Worm (Caenorhabditis elegans) whole organism, L4 larva: ENCODE results near the gene F45G2.8.
"Not testable (repeated sequence)": the region's sequence is repeated elsewhere in the genome, so short reads cannot be mapped to it uniquely, and the experiment has no call there.

Experiments used
- Y105C5A.15 ChIP-seq: fragments of 200-800 bp; sonication (Bioruptor generic); IDR thresholded peaks from 2 replicates; pipeline ENCODE4 v1.3.6; 2022; ENCODE audit warnings: missing genetic modification characterization, missing compliant biosample characterization
- Y5F2A.4 ChIP-seq: fragments of 200-800 bp; sonication (Bioruptor generic); optimal IDR thresholded peaks from 2 replicates; lab custom pipeline; 2018; ENCODE audit warnings: mild to moderate bottlenecking, missing genetic modification characterization, missing compliant biosample characterization
- ZK546.5 ChIP-seq, 2 experiments: sonication (generic microtip); optimal IDR thresholded peaks; 2 replicates each; lab custom pipeline; 2017; ENCODE audit warnings: missing biosample characterization in 2 of 2, missing genetic modification characterization in 2 of 2
- aha-1 ChIP-seq: fragments of 150-350 bp; peaks from one replicate; lab custom pipeline; 2014; ENCODE audit warnings: missing biosample characterization, missing genetic modification characterization
- ama-1 ChIP-seq: fragments of 150-350 bp; optimal IDR thresholded peaks from 2 replicates; lab custom pipeline; 2014; ENCODE audit warnings: inconsistent platforms, mixed read lengths
- arid-1 ChIP-seq: fragments of 200-800 bp; sonication (Bioruptor generic); conservative IDR thresholded peaks from 2 replicates; pipeline ENCODE4 v1.3.6; 2022; ENCODE audit warnings: missing genetic modification reagents, missing genetic modification characterization, missing compliant biosample characterization
- ceh-28 ChIP-seq: fragments of 150-350 bp; optimal IDR thresholded peaks from 2 replicates; lab custom pipeline; 2014; ENCODE audit warnings: missing biosample characterization, missing genetic modification reagents, missing genetic modification characterization
- ces-1 ChIP-seq: fragments of 150-350 bp; sonication (generic microtip); optimal IDR thresholded peaks from 4 replicates; lab custom pipeline; 2014; ENCODE audit warnings: missing biosample characterization, missing genetic modification reagents, missing genetic modification characterization
- daf-16 ChIP-seq, 3 experiments: sonication (generic microtip); optimal IDR thresholded peaks; 2 replicates each; lab custom pipeline; 2016 to 2017; ENCODE audit warnings: missing genetic modification characterization in 3 of 3, missing genetic modification reagents in 3 of 3, mild to moderate bottlenecking in 2 of 3, missing compliant biosample characterization in 2 of 3, missing biosample characterization in 1 of 3, moderate library complexity in 1 of 3
- daf-8 ChIP-seq: fragments of 200-800 bp; sonication (Bioruptor generic); IDR thresholded peaks from 2 replicates; pipeline ENCODE4 v1.3.6; 2022; ENCODE audit warnings: missing genetic modification characterization, missing compliant biosample characterization
- hmg-1.1 ChIP-seq: fragments of 200-800 bp; sonication (Bioruptor generic); IDR thresholded peaks from 2 replicates; pipeline ENCODE4 v1.3.6; 2022; ENCODE audit warnings: missing genetic modification reagents, missing genetic modification characterization, missing compliant biosample characterization
- jun-1 ChIP-seq: fragments of 150-350 bp; optimal IDR thresholded peaks from 2 replicates; lab custom pipeline; 2014; ENCODE audit warnings: missing biosample characterization, missing genetic modification reagents, missing genetic modification characterization
- lin-39 ChIP-seq: fragments of 150-350 bp; optimal IDR thresholded peaks from 2 replicates; lab custom pipeline; 2014; ENCODE audit warnings: missing biosample characterization, missing genetic modification reagents, missing genetic modification characterization
- lsy-2 ChIP-seq, 2 experiments: fragments of 150-350 bp in 1 of 2; sonication (generic microtip) in 1 of 2; optimal IDR thresholded peaks; 2 replicates each; lab custom pipeline; 2014 to 2017; ENCODE audit warnings: missing biosample characterization in 2 of 2, missing genetic modification characterization in 2 of 2
- madf-5 ChIP-seq, 2 experiments: fragments of 200-800 bp; sonication (Bioruptor generic); IDR thresholded peaks; 2 replicates each; pipeline ENCODE4 v1.3.6; 2022; ENCODE audit warnings: missing compliant biosample characterization in 2 of 2, missing genetic modification characterization in 2 of 2
- madf-9 ChIP-seq: fragments of 200-800 bp; sonication (Bioruptor generic); conservative IDR thresholded peaks from 2 replicates; pipeline ENCODE4 v1.3.6; 2022; ENCODE audit warnings: missing genetic modification reagents, missing genetic modification characterization, missing compliant biosample characterization
- mdt-29 ChIP-seq: fragments of 200-800 bp; sonication (Bioruptor generic); IDR thresholded peaks from 2 replicates; pipeline ENCODE4 v1.3.6; 2022; ENCODE audit warnings: missing genetic modification reagents, missing genetic modification characterization, missing compliant biosample characterization
- mxl-3 ChIP-seq: fragments of 200-800 bp; sonication (Bioruptor generic); optimal IDR thresholded peaks from 2 replicates; lab custom pipeline; 2018; ENCODE audit warnings: mild to moderate bottlenecking, missing genetic modification characterization, missing compliant biosample characterization
- nhr-11 ChIP-seq: fragments of 150-350 bp; optimal IDR thresholded peaks from 2 replicates; lab custom pipeline; 2014; ENCODE audit warnings: missing biosample characterization, missing genetic modification characterization
- nhr-25 ChIP-seq: sonication (generic microtip); optimal IDR thresholded peaks from 2 replicates; lab custom pipeline; 2017; ENCODE audit warnings: missing genetic modification characterization, mild to moderate bottlenecking, missing compliant biosample characterization, antibody characterized with exemption, moderate library complexity, borderline replicate concordance; ENCODE audit not compliant: insufficient read depth
- nhr-41 ChIP-seq: fragments of 200-800 bp; sonication (Bioruptor generic); IDR thresholded peaks from 2 replicates; pipeline ENCODE4 v1.3.6; 2022; ENCODE audit warnings: missing genetic modification reagents, missing genetic modification characterization, missing compliant biosample characterization
- nhr-42 ChIP-seq: fragments of 200-800 bp; sonication (Bioruptor generic); IDR thresholded peaks from 2 replicates; pipeline ENCODE4 v1.3.6; 2022; ENCODE audit warnings: missing genetic modification characterization, missing compliant biosample characterization
- nhr-48 ChIP-seq: sonication (generic microtip); optimal IDR thresholded peaks from 2 replicates; lab custom pipeline; 2016; ENCODE audit warnings: mild to moderate bottlenecking, missing genetic modification characterization, missing compliant biosample characterization
- nhr-76 ChIP-seq: fragments of 150-350 bp; optimal IDR thresholded peaks from 2 replicates; lab custom pipeline; 2014; ENCODE audit warnings: missing biosample characterization, missing genetic modification characterization
- php-3 ChIP-seq: fragments of 200-800 bp; sonication (Bioruptor generic); IDR thresholded peaks from 2 replicates; pipeline ENCODE4 v1.3.6; 2022; ENCODE audit warnings: missing genetic modification reagents, missing genetic modification characterization, missing compliant biosample characterization
- pqm-1 ChIP-seq: sonication (generic microtip); optimal IDR thresholded peaks from 2 replicates; lab custom pipeline; 2017; ENCODE audit warnings: missing biosample characterization, missing genetic modification characterization
- saeg-2 ChIP-seq: fragments of 200-800 bp; sonication (Bioruptor generic); IDR thresholded peaks from 2 replicates; pipeline ENCODE4 v1.3.6; 2022; ENCODE audit warnings: missing genetic modification reagents, missing genetic modification characterization, missing compliant biosample characterization
- skn-1 ChIP-seq: fragments of 150-350 bp; optimal IDR thresholded peaks from 2 replicates; lab custom pipeline; 2014; ENCODE audit warnings: missing biosample characterization, missing genetic modification characterization
- snpc-1.2 ChIP-seq: fragments of 200-800 bp; sonication (Bioruptor generic); IDR thresholded peaks from 2 replicates; pipeline ENCODE4 v1.3.6; 2022; ENCODE audit warnings: missing genetic modification reagents, missing genetic modification characterization, missing compliant biosample characterization
- spr-3 ChIP-seq: fragments of 200-800 bp; sonication (Bioruptor generic); optimal IDR thresholded peaks from 2 replicates; lab custom pipeline; 2018; ENCODE audit warnings: mild to moderate bottlenecking, missing genetic modification characterization, missing compliant biosample characterization
- unc-130 ChIP-seq: sonication (generic microtip); optimal IDR thresholded peaks from 2 replicates; lab custom pipeline; 2016; ENCODE audit warnings: missing genetic modification reagents, missing genetic modification characterization, missing compliant biosample characterization
- unc-62 ChIP-seq, 3 experiments: fragments of 150-350 bp in 1 of 3; sonication (generic microtip); optimal IDR thresholded peaks in 2 of 3; peaks in 1 of 3; 1 replicate in 1 of 3; 2 replicates in 2 of 3; lab custom pipeline; 2014 to 2017; ENCODE audit warnings: missing biosample characterization in 3 of 3, missing genetic modification characterization in 3 of 3, missing genetic modification reagents in 3 of 3, missing genotype in 1 of 3
- zfp-2 ChIP-seq: sonication (generic microtip); optimal IDR thresholded peaks from 2 replicates; lab custom pipeline; 2016; ENCODE audit warnings: mild to moderate bottlenecking, missing genetic modification characterization, missing compliant biosample characterization

Gene F45G2.8

DNA sequence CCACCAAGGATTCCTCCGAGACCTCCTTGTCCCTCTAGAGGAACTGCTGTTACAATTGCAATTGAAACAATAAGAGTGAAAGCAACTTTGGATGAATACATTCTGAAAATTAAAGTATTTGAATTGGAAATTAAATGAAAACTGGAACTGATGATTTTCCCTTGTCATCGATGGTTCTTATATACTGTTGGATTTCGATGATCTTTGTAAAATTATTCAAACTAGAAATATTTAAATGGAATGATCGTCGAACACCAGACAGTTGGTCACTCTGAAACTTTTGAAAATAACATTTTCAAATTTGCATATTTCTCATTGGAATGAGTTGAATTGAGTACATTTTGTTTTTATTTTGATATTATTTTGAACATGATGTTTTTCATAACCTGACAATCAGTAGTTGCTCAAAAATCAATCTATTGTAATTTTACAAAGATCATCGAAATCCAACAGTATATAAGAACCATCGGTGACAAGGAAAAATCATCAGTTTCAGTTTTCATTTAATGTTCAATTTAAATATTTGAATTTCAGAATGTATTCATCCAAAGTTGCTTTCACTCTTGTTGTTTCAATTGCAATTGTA, 33.7 kb downstream of the F45G2.8 start, which contains the start of the genes srlf-9 and srlf-10:
srlf-9 (minus strand) TSS at position 101 of the 586 bp plus-strand sequence.
srlf-10 (plus strand) TSS at position 536 of the 586 bp plus-strand sequence.
- not testable (repeated sequence) for TF ChIP-seq snpc-1.2 (GFP tag; lab: Robert Waterston, UW); daf-16 (GFP tag; optimal IDR thresholded peaks at IDR 0.05; lab: Kevin White, UChicago); daf-16 (tag; optimal IDR thresholded peaks at IDR 0.05; lab: Kevin White, UChicago); Y105C5A.15 (GFP tag; lab: Robert Waterston, UW)

DNA sequence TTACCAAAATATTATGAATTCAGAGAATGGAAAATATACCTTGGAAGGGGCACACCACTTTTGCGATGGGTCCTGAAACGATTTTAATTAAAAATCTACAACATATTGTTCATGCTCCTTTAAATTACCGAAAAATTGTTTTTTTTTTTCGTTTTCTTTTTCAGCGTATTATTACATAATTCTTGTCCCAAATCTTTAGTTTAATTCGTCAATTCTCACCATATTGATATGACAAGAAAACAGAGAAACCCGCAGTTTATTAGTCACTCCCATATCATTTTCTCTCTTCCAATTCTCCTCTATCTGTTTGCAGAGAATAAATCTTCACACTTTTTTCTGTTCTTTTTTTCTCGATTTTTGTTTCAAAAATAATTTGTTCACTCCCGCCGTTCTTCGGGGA, 40.2 kb downstream of the F45G2.8 start, which contains the start of gene F11F1.1:
F11F1.1 (plus strand) TSS at position 301 of the 400 bp plus-strand sequence.
- TF ChIP-seq nhr-42 (GFP tag; lab: Robert Waterston, UW) (no peak), saeg-2 (GFP tag; lab: Robert Waterston, UW) (no peak), nhr-76 (tag; lab: Kevin White, UChicago) (no peak), lin-39 (no peak), unc-62 (GFP tag; optimal IDR thresholded peaks at IDR 0.05 in 1 of 2; lab: Kevin White, UChicago) (no peak), unc-62 (tag; optimal IDR thresholded peaks at IDR 0.05; lab: Kevin White, UChicago) (no peak), nhr-41 (GFP tag; lab: Robert Waterston, UW) (no peak), lsy-2 (tag; optimal IDR thresholded peaks at IDR 0.05; lab: Kevin White, UChicago) (no peak), daf-8 (GFP tag; lab: Robert Waterston, UW) (no peak), skn-1 (tag; lab: Kevin White, UChicago) (no peak), spr-3 (GFP tag; lab: Kevin White, UChicago) (no peak), madf-9 (GFP tag; lab: Robert Waterston, UW) (no peak), madf-5 (GFP tag; IDR thresholded peaks at IDR 0.05; lab: Robert Waterston, UW) (no peak), ces-1 (GFP tag; lab: Kevin White, UChicago) (no peak)

DNA sequence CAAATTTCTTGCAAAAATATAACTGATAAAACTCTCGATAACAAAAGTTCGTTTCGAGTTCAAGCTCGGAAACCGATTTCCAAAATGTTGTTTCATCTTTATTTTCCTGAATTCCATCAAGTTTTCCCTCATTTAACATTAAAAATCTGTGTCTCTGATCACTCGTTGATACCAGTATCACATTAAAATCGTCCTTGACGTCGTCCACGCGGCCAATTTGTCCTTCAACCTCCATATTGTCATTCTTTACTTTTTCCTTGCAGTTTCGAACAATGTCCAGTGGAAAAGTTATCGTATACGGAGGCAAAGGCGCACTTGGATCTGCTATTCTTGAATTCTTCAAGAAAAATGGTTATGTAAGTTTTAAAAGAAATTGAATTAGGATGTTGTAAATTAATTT, 41.8 kb downstream of the F45G2.8 start, which contains the start of gene qdpr-1:
qdpr-1 (plus strand) TSS at position 264 of the 400 bp plus-strand sequence.
- peak; percentile 43 for TF ChIP-seq mxl-3 (GFP tag; lab: Kevin White, UChicago)
- no peak for TF ChIP-seq Y105C5A.15 (GFP tag; lab: Robert Waterston, UW)

DNA sequence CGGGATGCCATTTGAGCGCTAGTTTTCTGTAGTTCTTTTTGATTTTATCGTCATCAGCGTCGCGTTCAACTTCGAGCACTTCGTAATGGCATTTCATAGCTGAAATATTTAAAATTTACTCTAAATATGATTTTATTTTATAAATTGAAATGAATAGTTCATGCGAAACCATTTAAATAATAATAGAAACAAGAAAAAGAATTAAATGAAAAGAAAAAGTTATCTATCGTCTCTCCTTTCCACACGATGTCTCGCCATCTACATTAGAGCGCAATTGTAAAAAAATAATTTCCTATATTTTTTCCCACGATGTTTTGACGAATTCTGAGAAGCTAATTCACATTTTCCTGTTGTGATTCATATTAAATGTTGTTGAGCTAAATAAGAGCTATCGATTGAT, 42.2 kb downstream of the F45G2.8 start, which contains the start of gene dnj-17:
dnj-17 (minus strand) TSS at position 101 of the 400 bp plus-strand sequence.
- TF ChIP-seq jun-1 (no peak), arid-1 (GFP tag; lab: Robert Waterston, UW) (no peak), mdt-29 (no peak), ceh-28 (tag; lab: Kevin White, UChicago) (no peak), php-3 (GFP tag; lab: Robert Waterston, UW) (no peak), nhr-48 (no peak), nhr-41 (GFP tag; lab: Robert Waterston, UW) (no peak)

DNA sequence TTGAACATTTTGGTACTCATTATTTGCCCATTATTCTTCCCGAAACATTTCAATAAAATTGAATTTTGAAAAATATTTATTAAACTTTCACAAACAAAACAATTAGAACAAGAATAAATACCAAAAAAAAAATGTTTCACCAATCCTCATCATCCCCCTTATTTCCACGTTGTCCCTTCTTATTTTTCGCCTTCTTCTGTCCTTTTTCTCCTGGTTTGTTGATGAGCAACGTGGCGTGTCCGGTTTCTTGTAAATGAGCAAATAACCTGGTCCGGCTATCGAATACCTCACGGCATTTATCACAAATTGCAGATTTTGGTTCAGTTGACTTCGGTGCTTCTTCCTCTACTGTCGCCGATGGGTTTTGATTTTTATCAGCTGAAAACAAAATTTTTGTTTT, 44.7 kb downstream of the F45G2.8 start:
- TF ChIP-seq ama-1 (lab: Kevin White, UChicago), result no peak
- TF ChIP-seq Y5F2A.4 (GFP tag; lab: Kevin White, UChicago), result no peak
- no peak for TF ChIP-seq unc-130 (GFP tag; lab: Kevin White, UChicago)
- no peak for TF ChIP-seq nhr-25 (tag; lab: Kevin White, UChicago)
- no peak for TF ChIP-seq ZK546.5 (tag; optimal IDR thresholded peaks at IDR 0.05; lab: Kevin White, UChicago)
- TF ChIP-seq zfp-2 (tag; lab: Kevin White, UChicago), result no peak
- no peak for TF ChIP-seq nhr-11 (tag; lab: Kevin White, UChicago)
- no peak for TF ChIP-seq pqm-1
- no peak for TF ChIP-seq hmg-1.1 (GFP tag; lab: Robert Waterston, UW)
- TF ChIP-seq aha-1 (tag; lab: Kevin White, UChicago), result no peak
